Fruit fly (Drosophila melanogaster): ENCODE measurements around the gene Tango14.

Gene Tango14

dm6 chr2L:1157679-1158518 is 562 bp upstream of the Tango14 start, which contains the start of gene capt:
Gene capt (minus strand): TSS chr2L:1158262.
- TF ChIP-seq sna (GFP tag; IDR thresholded peaks at IDR 0.05; ENCODE audit: partially characterized antibody), result no peak
- peak; percentile 41; the same call in 1 of the 2 replicates for TF ChIP-seq CG32532 (GFP tag; IDR thresholded peaks at IDR 0.05)
- TF ChIP-seq Mad (GFP tag; optimal IDR thresholded peaks at IDR 0.05), result peak; percentile 10
- peak; percentile 39; the same call in 1 of the 2 replicates for TF ChIP-seq CG7372 (GFP tag; IDR thresholded peaks at IDR 0.05)
- no peak for TF ChIP-seq cato (GFP tag; optimal IDR thresholded peaks at IDR 0.05; ENCODE audit: borderline replicate concordance)
- no peak for TF ChIP-seq pan (optimal IDR thresholded peaks at IDR 0.05)
- TF ChIP-seq pan (GFP tag; optimal IDR thresholded peaks at IDR 0.05 in 1 of 2, IDR thresholded peaks at IDR 0.05 in 1 of 2), result peak in 1 of 2 experiments; percentile 42
- TF ChIP-seq Rfx (GFP tag; IDR thresholded peaks at IDR 0.05), result peak; percentile 72
- TF ChIP-seq CG14860 (GFP tag; IDR thresholded peaks at IDR 0.05; ENCODE audit: partially characterized antibody), result no peak
- peak; percentile 74 for TF ChIP-seq CG2120 (GFP tag; optimal IDR thresholded peaks at IDR 0.05)
- TF ChIP-seq Med (GFP tag), result peak; percentile 84
- no peak for TF ChIP-seq CG11398 (GFP tag; optimal IDR thresholded peaks at IDR 0.05)
- peak; percentile 18; the same call in 1 of the 2 replicates for TF ChIP-seq Xrp1 (GFP tag; IDR thresholded peaks at IDR 0.05)
- TF ChIP-seq pum (GFP tag; optimal IDR thresholded peaks at IDR 0.05), result no peak
- peak; percentile 2 for TF ChIP-seq CG10543 (GFP tag; optimal IDR thresholded peaks at IDR 0.05)
- peak; percentile 56 for TF ChIP-seq CG9215 (GFP tag; IDR thresholded peaks at IDR 0.05)
- TF ChIP-seq Hand (GFP tag; optimal IDR thresholded peaks at IDR 0.05), result no peak
- TF ChIP-seq abd-A (tag; optimal IDR thresholded peaks at IDR 0.05), result peak; percentile 67
- no peak for TF ChIP-seq Hr39 (optimal IDR thresholded peaks at IDR 0.05)
- 0 out of 2 replicates have a peak, but pooled peaks have one; percentile 9 for TF ChIP-seq CG10321 (GFP tag; IDR thresholded peaks at IDR 0.05)
- peak; percentile 19 for TF ChIP-seq CG9609 (GFP tag; optimal IDR thresholded peaks at IDR 0.05)
- TF ChIP-seq Trl (optimal IDR thresholded peaks at IDR 0.05), result peak in 1 of 2 experiments; percentile 30
- TF ChIP-seq Trl (GFP tag; optimal IDR thresholded peaks at IDR 0.05), result no peak
- no peak for TF ChIP-seq C15 (GFP tag; IDR thresholded peaks at IDR 0.05)
- TF ChIP-seq insv (GFP tag; optimal IDR thresholded peaks at IDR 0.05), result peak; percentile 51 to 85
- TF ChIP-seq yki (optimal IDR thresholded peaks at IDR 0.05), result no peak
- peak in 1 of 3 experiments; percentile 48 for TF ChIP-seq lola (GFP tag; optimal IDR thresholded peaks at IDR 0.05)
- TF ChIP-seq Awh (GFP tag; IDR thresholded peaks at IDR 0.05), result no peak
- TF ChIP-seq CG13624 (GFP tag; optimal IDR thresholded peaks at IDR 0.05), result peak; percentile 36
- peak; percentile 34; the same call in 1 of the 2 replicates for TF ChIP-seq Ada2b (GFP tag; IDR thresholded peaks at IDR 0.05)
- no peak for TF ChIP-seq CG6683 (GFP tag; optimal IDR thresholded peaks at IDR 0.05)
- no peak for TF ChIP-seq stc (GFP tag; IDR thresholded peaks at IDR 0.05)
- TF ChIP-seq CG2678 (tag; optimal IDR thresholded peaks at IDR 0.05), result no peak
- peak; percentile 8 for TF ChIP-seq CG3995 (GFP tag; optimal IDR thresholded peaks at IDR 0.05)
- TF ChIP-seq CG4730 (GFP tag; IDR thresholded peaks at IDR 0.05), result no peak
- peak; percentile 90 for TF ChIP-seq crol (GFP tag; IDR thresholded peaks at IDR 0.05)
- TF ChIP-seq CG11723 (GFP tag; optimal IDR thresholded peaks at IDR 0.05), result peak; percentile 26
- no peak for TF ChIP-seq CG3726 (GFP tag; IDR thresholded peaks at IDR 0.05)
- TF ChIP-seq HLH54F (GFP tag; optimal IDR thresholded peaks at IDR 0.05), result peak; percentile 16
- TF ChIP-seq CG15514 (GFP tag; optimal IDR thresholded peaks at IDR 0.05), result peak; percentile 50
- TF ChIP-seq sob (GFP tag; IDR thresholded peaks at IDR 0.05), result peak; percentile 8; the same call in 1 of the 2 replicates
- TF ChIP-seq Hr3 (GFP tag; optimal IDR thresholded peaks at IDR 0.05), result peak; percentile 41
- TF ChIP-seq Dad (GFP tag; optimal IDR thresholded peaks at IDR 0.05), result no peak
- peak; percentile 11 for TF ChIP-seq fd96Cb (tag; optimal IDR thresholded peaks at IDR 0.05)
- TF ChIP-seq CG32772 (GFP tag; IDR thresholded peaks at IDR 0.05), result peak; percentile 26; the same call in 1 of the 2 replicates
- TF ChIP-seq chn (GFP tag; optimal IDR thresholded peaks at IDR 0.05), result peak; percentile 14
- peak; percentile 86 for TF ChIP-seq sr (GFP tag; IDR thresholded peaks at IDR 0.05)
- no peak for TF ChIP-seq Doc2 (GFP tag; IDR thresholded peaks at IDR 0.05)
- peak in 1 of 2 experiments; percentile 11 for TF ChIP-seq bsh (GFP tag; optimal IDR thresholded peaks at IDR 0.05)
- TF ChIP-seq CG34422 (GFP tag; IDR thresholded peaks at IDR 0.05), result peak; percentile 95
